Fruit fly (Drosophila melanogaster) whole organism, wandering third instar larva: ENCODE data around the gene CG42819.

ENCODE experiments used
- Abd-B ChIP-seq: fragments of >200 bp; optimal IDR thresholded peaks from 2 replicates; lab custom pipeline; 2017; ENCODE audit warnings: missing biosample characterization, missing genetic modification characterization
- CG32264 ChIP-seq: fragments of 200-800 bp; sonication (Bioruptor generic); optimal IDR thresholded peaks from 2 replicates; lab custom pipeline; 2016; ENCODE audit warnings: missing biosample characterization, missing genetic modification characterization
- CG9705 ChIP-seq: fragments of 200-800 bp; sonication (Bioruptor generic); optimal IDR thresholded peaks from 2 replicates; lab custom pipeline; 2018; ENCODE audit warnings: missing biosample characterization, mild to moderate bottlenecking, missing genetic modification characterization
- CrebA ChIP-seq: fragments of 200-800 bp; sonication (Bioruptor generic); optimal IDR thresholded peaks from 2 replicates; lab custom pipeline; 2016; ENCODE audit warnings: missing biosample characterization, mild to moderate bottlenecking, missing genetic modification characterization, borderline replicate concordance
- Dfd ChIP-seq: fragments of >200 bp; optimal IDR thresholded peaks from 2 replicates; lab custom pipeline; 2017; ENCODE audit warnings: missing biosample characterization, missing genetic modification characterization
- Dif ChIP-seq: fragments of 200-275, 200-300 bp; sonication (Bioruptor generic); optimal IDR thresholded peaks from 2 replicates; lab custom pipeline; 2018; ENCODE audit warnings: missing biosample characterization, missing genetic modification characterization; ENCODE audit not compliant: partially characterized antibody
- GATAd ChIP-seq: sonication (Bioruptor generic); optimal IDR thresholded peaks from 2 replicates; lab custom pipeline; 2016; ENCODE audit warnings: missing biosample characterization, missing genetic modification characterization
- HLH106 ChIP-seq: fragments of 200-800 bp; optimal IDR thresholded peaks from 3 replicates; lab custom pipeline; 2019; ENCODE audit warnings: missing biosample characterization, mild to moderate bottlenecking, missing genetic modification characterization, moderate library complexity
- Hnf4 ChIP-seq: fragments of 200-800 bp; sonication (Bioruptor generic); optimal IDR thresholded peaks from 2 replicates; lab custom pipeline; 2016; ENCODE audit warnings: missing biosample characterization, mild to moderate bottlenecking, missing genetic modification characterization
- Hr78 ChIP-seq: fragments of >200 bp; optimal IDR thresholded peaks from 2 replicates; lab custom pipeline; 2017; ENCODE audit warnings: missing biosample characterization, missing genetic modification characterization
- Hr83 ChIP-seq: fragments of 200-300 bp; sonication (Bioruptor generic); optimal IDR thresholded peaks from 2 replicates; lab custom pipeline; 2016; ENCODE audit warnings: missing biosample characterization, mild to moderate bottlenecking, missing genetic modification characterization, moderate library complexity; ENCODE audit not compliant: poor library complexity, severe bottlenecking
- Jra ChIP-seq: sonication (Bioruptor generic); optimal IDR thresholded peaks from 2 replicates; lab custom pipeline; 2016; ENCODE audit warnings: missing biosample characterization, missing genetic modification characterization
- Mio ChIP-seq: sonication (Bioruptor generic); optimal IDR thresholded peaks from 2 replicates; lab custom pipeline; 2016; ENCODE audit warnings: missing biosample characterization, missing genetic modification characterization
- Myc ChIP-seq: fragments of >200 bp; optimal IDR thresholded peaks from 2 replicates; lab custom pipeline; 2017
- N ChIP-seq: fragments of >200 bp; optimal IDR thresholded peaks from 2 replicates; lab custom pipeline; 2018; ENCODE audit warnings: missing biosample characterization, missing external identifiers, missing genetic modification characterization
- OdsH ChIP-seq: fragments of 200-800 bp; sonication (Bioruptor generic); optimal IDR thresholded peaks from 2 replicates; lab custom pipeline; 2016; ENCODE audit warnings: missing biosample characterization, mild to moderate bottlenecking, missing genetic modification characterization
- Rel ChIP-seq, 2 experiments: fragments of 200-800 bp; sonication (Bioruptor generic) in 1 of 2; optimal IDR thresholded peaks; 2 replicates in 1 of 2; 3 replicates in 1 of 2; lab custom pipeline; 2016 to 2019; ENCODE audit warnings: mild to moderate bottlenecking in 2 of 2, missing biosample characterization in 2 of 2, missing genetic modification characterization in 2 of 2, moderate library complexity in 1 of 2
- Sp1 ChIP-seq: fragments of 200-800 bp; sonication (Bioruptor generic); optimal IDR thresholded peaks from 3 replicates; lab custom pipeline; 2019; ENCODE audit warnings: missing biosample characterization, mild to moderate bottlenecking, missing genetic modification characterization, moderate library complexity
- Vsx2 ChIP-seq: fragments of 200-300, 225-300 bp; sonication (Bioruptor generic); optimal IDR thresholded peaks from 2 replicates; lab custom pipeline; 2018; ENCODE audit warnings: missing biosample characterization, missing genetic modification characterization; ENCODE audit not compliant: partially characterized antibody
- br ChIP-seq: fragments of 200-800 bp; sonication (Bioruptor generic); optimal IDR thresholded peaks from 2 replicates; lab custom pipeline; 2016; ENCODE audit warnings: missing biosample characterization, missing genetic modification characterization
- brk ChIP-seq: fragments of 200-800 bp; sonication (Bioruptor generic); optimal IDR thresholded peaks from 2 replicates; lab custom pipeline; 2016; ENCODE audit warnings: missing biosample characterization, mild to moderate bottlenecking, missing genetic modification characterization
- dl ChIP-seq, 2 experiments: fragments of 175-275, 200-275 bp in 1 of 2; fragments of 200-275 bp in 1 of 2; sonication (Bioruptor generic); optimal IDR thresholded peaks; lab custom pipeline; 2018; ENCODE audit warnings: mild to moderate bottlenecking in 2 of 2, missing biosample characterization in 2 of 2, missing genetic modification characterization in 2 of 2, moderate library complexity in 2 of 2; ENCODE audit not compliant: partially characterized antibody in 2 of 2, insufficient read depth in 1 of 2
- dmrt93B ChIP-seq: fragments of 200-800 bp; sonication (Bioruptor generic); optimal IDR thresholded peaks from 2 replicates; lab custom pipeline; 2018; ENCODE audit warnings: missing biosample characterization, mild to moderate bottlenecking, missing genetic modification characterization
- dsf ChIP-seq: sonication (Bioruptor generic); optimal IDR thresholded peaks from 2 replicates; lab custom pipeline; 2016; ENCODE audit warnings: missing biosample characterization, missing genetic modification characterization, borderline replicate concordance
- ey ChIP-seq: fragments of 200-800 bp; sonication (Bioruptor generic); optimal IDR thresholded peaks from 2 replicates; lab custom pipeline; 2016; ENCODE audit warnings: missing biosample characterization, missing genetic modification characterization
- foxo ChIP-seq, 2 experiments: fragments of 200-800 bp; sonication (Bioruptor generic); optimal IDR thresholded peaks; 2 replicates in 1 of 2; 3 replicates in 1 of 2; lab custom pipeline; 2016 to 2017; ENCODE audit warnings: missing biosample characterization in 2 of 2, missing genetic modification characterization in 2 of 2
- fru ChIP-seq: fragments of 200-800 bp; sonication (Bioruptor generic); optimal IDR thresholded peaks from 3 replicates; lab custom pipeline; 2016; ENCODE audit warnings: missing biosample characterization, mild to moderate bottlenecking, missing genetic modification characterization
- h ChIP-seq: fragments of 200-800 bp; sonication (Bioruptor generic); optimal IDR thresholded peaks from 3 replicates; lab custom pipeline; 2016; ENCODE audit warnings: missing biosample characterization, mild to moderate bottlenecking, missing genetic modification characterization
- jim ChIP-seq: fragments of 175-275, 200-325 bp; sonication (Bioruptor generic); optimal IDR thresholded peaks from 2 replicates; lab custom pipeline; 2016; ENCODE audit warnings: missing biosample characterization, mild to moderate bottlenecking, missing genetic modification characterization
- psq ChIP-seq: fragments of 200-800 bp; sonication (Bioruptor generic); optimal IDR thresholded peaks from 3 replicates; lab custom pipeline; 2017; ENCODE audit warnings: missing biosample characterization, mild to moderate bottlenecking, missing genetic modification characterization, moderate library complexity
- rgr ChIP-seq: fragments of 200-800 bp; sonication (Bioruptor generic); optimal IDR thresholded peaks from 3 replicates; lab custom pipeline; 2016; ENCODE audit warnings: missing biosample characterization, mild to moderate bottlenecking, missing genetic modification characterization
- sage ChIP-seq: fragments of 200-800 bp; sonication (Bioruptor generic); optimal IDR thresholded peaks from 2 replicates; lab custom pipeline; 2016; ENCODE audit warnings: missing biosample characterization, mild to moderate bottlenecking, missing genetic modification characterization
- sv ChIP-seq: fragments of 200-800 bp; sonication (Bioruptor generic); optimal IDR thresholded peaks from 3 replicates; lab custom pipeline; 2016; ENCODE audit warnings: missing biosample characterization, missing genetic modification characterization
- tai ChIP-seq: sonication (Bioruptor generic); optimal IDR thresholded peaks from 2 replicates; lab custom pipeline; 2016; ENCODE audit warnings: missing biosample characterization, missing genetic modification characterization
- usp ChIP-seq: fragments of >200 bp; optimal IDR thresholded peaks from 2 replicates; lab custom pipeline; 2017; ENCODE audit warnings: missing biosample characterization, missing genetic modification characterization
- woc ChIP-seq: sonication (Bioruptor generic); optimal IDR thresholded peaks from 2 replicates; lab custom pipeline; 2016; ENCODE audit warnings: missing biosample characterization, mild to moderate bottlenecking, missing genetic modification characterization

The CG42819 gene

DNA sequence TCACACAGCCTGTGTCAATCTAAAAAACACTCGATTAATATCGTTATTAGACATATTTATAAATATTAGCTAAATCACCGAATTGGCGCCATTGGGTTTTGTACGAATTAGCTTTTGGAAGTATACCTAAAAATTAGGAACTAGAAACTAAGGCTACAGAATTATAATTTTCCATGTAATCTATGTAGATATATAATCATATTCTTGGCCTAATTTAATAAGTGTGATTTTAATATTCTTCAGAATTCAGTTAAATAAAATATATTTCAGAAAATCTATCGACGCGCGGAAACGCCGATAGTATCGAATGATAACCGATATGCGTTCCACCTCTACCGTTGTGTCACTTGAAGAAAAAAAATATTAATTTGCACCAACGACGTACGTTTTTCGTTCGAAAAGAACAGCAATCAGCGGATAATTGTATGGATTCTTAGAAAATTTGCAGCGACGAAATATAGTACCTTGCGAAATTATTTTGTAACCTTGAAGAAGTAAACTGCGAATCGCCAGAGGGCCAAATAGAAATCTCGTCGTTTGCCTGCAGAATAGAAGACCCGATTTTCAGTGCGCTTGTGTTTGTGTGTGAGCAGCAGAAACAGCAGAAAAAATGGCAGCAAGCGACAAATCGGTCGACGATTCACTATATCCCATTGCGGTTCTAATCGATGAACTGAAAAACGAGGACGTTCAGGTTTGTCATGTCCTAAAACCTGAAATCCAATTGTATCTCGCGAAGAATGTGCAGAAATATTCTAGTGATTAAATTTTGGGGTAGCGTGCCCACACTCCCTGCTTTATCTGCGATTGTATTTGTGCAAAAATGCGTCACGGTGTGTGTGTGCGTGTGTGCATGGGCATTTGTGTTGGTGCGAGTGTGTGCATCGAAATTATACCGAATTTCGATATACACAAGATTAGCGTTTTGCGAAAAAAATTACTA lies 23.2 kb downstream of the CG42819 start, which contains the start of gene Pp2A-29B (continued):
- TF ChIP-seq Sp1 (GFP tag; lab: Kevin White, UChicago) (peak; percentile 33), jim (GFP tag; lab: Kevin White, UChicago) (no peak), CG9705 (GFP tag; lab: Kevin White, UChicago) (peak; percentile 19), rgr (peak; percentile 38), ey (GFP tag; lab: Kevin White, UChicago) (peak; percentile 4), psq (GFP tag; lab: Kevin White, UChicago) (no peak), Dfd (no peak), Hnf4 (peak; percentile 53), dmrt93B (GFP tag; lab: Kevin White, UChicago) (no peak), fru (GFP tag; lab: Kevin White, UChicago) (peak; percentile 23), CrebA (GFP tag; lab: Kevin White, UChicago) (no peak)

DNA sequence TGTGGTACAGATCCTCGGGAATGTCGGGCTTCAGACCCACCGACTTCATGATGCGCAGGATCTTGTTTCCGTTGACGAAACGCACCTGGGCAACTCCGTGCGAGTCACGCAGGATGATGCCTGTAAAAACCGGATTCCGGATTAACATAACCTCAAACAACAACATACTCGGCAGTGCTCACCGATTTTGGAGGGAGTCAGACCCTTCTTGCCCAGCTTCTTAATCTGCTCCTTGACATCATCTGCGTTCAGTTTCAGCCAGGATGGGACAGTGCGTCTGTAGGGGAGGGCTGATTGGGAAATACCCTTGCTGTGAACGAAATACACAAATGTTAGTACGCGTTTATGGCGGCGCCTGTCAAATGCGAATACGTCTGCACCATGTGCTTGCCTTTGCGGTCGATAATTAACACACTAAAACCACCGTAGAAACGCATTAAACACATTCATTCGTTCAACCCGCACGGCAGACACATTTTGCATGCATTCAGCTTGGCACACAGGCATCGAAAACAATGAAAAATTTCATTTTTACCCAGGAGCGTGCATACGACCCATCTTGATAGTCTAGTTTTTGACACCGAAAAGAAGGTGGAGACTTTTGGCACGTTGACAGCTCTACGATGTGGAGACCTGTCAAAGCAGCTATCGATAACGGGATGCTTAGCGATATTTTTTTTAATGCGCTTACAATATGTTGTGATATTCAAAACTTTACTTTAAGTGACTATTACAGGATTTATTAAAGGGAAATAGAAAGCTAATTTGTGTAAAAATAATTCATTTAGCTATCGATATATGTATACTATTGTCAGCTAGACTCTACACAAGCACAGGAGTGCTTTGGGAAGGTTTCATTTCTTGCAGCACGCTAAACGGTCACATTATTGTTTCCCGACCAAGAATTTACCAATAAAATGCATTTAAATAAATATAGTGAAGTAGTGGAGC lies 24.9 kb downstream of the CG42819 start, which contains the start of the genes RpS13 and CSN8:
Gene RpS13, minus strand, starts transcription at position 657 of the 951 bp plus-strand sequence.
Gene CSN8, plus strand, starts transcription at position 850 of the 951 bp plus-strand sequence.
- TF ChIP-seq Hr78 (GFP tag; lab: Kevin White, UChicago) (no peak), dl (GFP tag; optimal IDR thresholded peaks at IDR 0.05; lab: Kevin White, UChicago; ENCODE audit: insufficient read depth in 1 of 2, partially characterized antibody in 2 of 2) (no peak), brk (GFP tag; lab: Kevin White, UChicago) (peak; percentile 38), OdsH (GFP tag; lab: Kevin White, UChicago) (no peak), br (GFP tag; lab: Kevin White, UChicago) (no peak), CrebA (GFP tag; lab: Kevin White, UChicago) (no peak), CG9705 (GFP tag; lab: Kevin White, UChicago) (peak; percentile 9), N (GFP tag; lab: Kevin White, UChicago) (no peak), dsf (GFP tag; lab: Kevin White, UChicago) (no peak), Sp1 (GFP tag; lab: Kevin White, UChicago) (peak; percentile 58), HLH106 (tag; lab: Kevin White, UChicago) (no peak), CG32264 (no peak), Hnf4 (peak; percentile 32), h (GFP tag; lab: Kevin White, UChicago) (peak; percentile 58), psq (GFP tag; lab: Kevin White, UChicago) (no peak), Myc (lab: Kevin White, UChicago) (peak; percentile 62), rgr (peak; percentile 36), dmrt93B (GFP tag; lab: Kevin White, UChicago) (no peak), sage (no peak), fru (GFP tag; lab: Kevin White, UChicago) (peak; percentile 20), foxo (GFP tag; optimal IDR thresholded peaks at IDR 0.05; lab: Kevin White, UChicago) (no peak), ey (GFP tag; lab: Kevin White, UChicago) (no peak), Dfd (no peak), sv (GFP tag; lab: Kevin White, UChicago) (no peak), usp (GFP tag; lab: Kevin White, UChicago) (no peak), Vsx2 (GFP tag; lab: Kevin White, UChicago) (no peak), GATAd (GFP tag; lab: Kevin White, UChicago) (no peak), Rel (GFP tag; optimal IDR thresholded peaks at IDR 0.05; lab: Kevin White, UChicago) (no peak), Rel (tag; optimal IDR thresholded peaks at IDR 0.05; lab: Kevin White, UChicago) (peak; percentile 3), Dif (GFP tag; lab: Kevin White, UChicago) (no peak), Hr83 (GFP tag; lab: Kevin White, UChicago) (no peak), jim (GFP tag; lab: Kevin White, UChicago) (no peak), woc (GFP tag; lab: Kevin White, UChicago) (peak; percentile 7), tai (GFP tag; lab: Kevin White, UChicago) (peak; percentile 48), Abd-B (GFP tag; lab: Kevin White, UChicago) (no peak), Mio (GFP tag; lab: Kevin White, UChicago) (no peak), Jra (no peak)
